Worm (Caenorhabditis elegans) whole organism, mixed stage, embryonic: ENCODE data around the gene ins-17.

Source experiments
- M03D4.4 ChIP-seq: sonication (generic microtip); optimal IDR thresholded peaks from 2 replicates; lab custom pipeline; 2017; ENCODE audit warnings: mild to moderate bottlenecking, missing genetic modification characterization, missing compliant biosample characterization
- bed-3 ChIP-seq: fragments of 200-800 bp; sonication (Bioruptor generic); optimal IDR thresholded peaks from 3 replicates; lab custom pipeline; 2018; ENCODE audit warnings: mild to moderate bottlenecking, missing genetic modification characterization, moderate library complexity, missing compliant biosample characterization
- ces-1 ChIP-seq: fragments of 150-350 bp; optimal IDR thresholded peaks from 2 replicates; lab custom pipeline; 2014; ENCODE audit warnings: missing biosample characterization, missing genetic modification reagents, missing genetic modification characterization
- ham-2 ChIP-seq: fragments of 200-800 bp; sonication (Bioruptor generic); optimal IDR thresholded peaks from 2 replicates; lab custom pipeline; 2018; ENCODE audit warnings: mild to moderate bottlenecking, missing genetic modification characterization, missing compliant biosample characterization
- hlh-1 ChIP-seq: fragments of 150-350 bp; optimal IDR thresholded peaks from 2 replicates; lab custom pipeline; 2014; ENCODE audit warnings: missing biosample characterization, missing genetic modification reagents, missing genetic modification characterization
- nhr-237 ChIP-seq: fragments of 150-350 bp; optimal IDR thresholded peaks from 2 replicates; lab custom pipeline; 2014; ENCODE audit warnings: missing biosample characterization, missing genetic modification characterization
- nhr-76 ChIP-seq: sonication (generic microtip); optimal IDR thresholded peaks from 2 replicates; lab custom pipeline; 2017; ENCODE audit warnings: missing biosample characterization, missing genetic modification characterization
- pha-4 ChIP-seq: fragments of 150-350 bp; optimal IDR thresholded peaks from 2 replicates; lab custom pipeline; 2018; ENCODE audit warnings: missing biosample characterization, missing genetic modification reagents, missing genetic modification characterization
- snpc-4 ChIP-seq: fragments of 150-350 bp; optimal IDR thresholded peaks from 2 replicates; lab custom pipeline; 2014; ENCODE audit warnings: missing biosample characterization, missing genetic modification characterization
- unc-39 ChIP-seq: fragments of 150-350 bp; optimal IDR thresholded peaks from 2 replicates; lab custom pipeline; 2014; ENCODE audit warnings: missing biosample characterization, missing genetic modification characterization
- unc-62 ChIP-seq: fragments of 150-350 bp; optimal IDR thresholded peaks from 2 replicates; lab custom pipeline; 2014; ENCODE audit warnings: missing biosample characterization, missing genetic modification reagents, missing genetic modification characterization

DNA sequence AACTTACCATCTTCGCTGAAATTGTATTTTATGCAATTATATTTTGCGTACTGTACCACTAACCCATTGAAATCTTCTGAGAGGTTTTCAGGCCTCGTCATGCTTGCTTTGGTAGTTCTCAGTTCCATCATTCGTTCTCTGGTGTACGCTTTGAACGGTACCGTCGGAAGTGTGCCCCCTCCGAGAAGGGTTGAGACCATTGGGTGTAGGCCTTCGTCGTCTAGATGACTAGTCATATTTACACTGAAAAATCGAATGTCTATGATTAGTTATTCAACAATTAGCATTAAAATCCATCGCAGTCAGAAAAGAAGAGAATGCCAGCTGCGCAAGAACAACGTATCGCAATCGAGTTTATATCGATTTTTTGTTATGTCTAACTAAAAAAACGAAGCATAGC is 2.5 kb downstream of the ins-17 start, which contains the start of gene ifet-1:
- no peak for TF ChIP-seq pha-4 (tag; lab: Kevin White, UChicago)
- no peak for TF ChIP-seq ces-1 (GFP tag; lab: Kevin White, UChicago)
- no peak for TF ChIP-seq nhr-237 (tag; lab: Kevin White, UChicago)
- TF ChIP-seq bed-3 (GFP tag; lab: Kevin White, UChicago): no peak
- no peak for TF ChIP-seq M03D4.4
- TF ChIP-seq hlh-1 (tag; lab: Kevin White, UChicago): no peak
- TF ChIP-seq nhr-76 (tag; lab: Kevin White, UChicago): no peak
- TF ChIP-seq snpc-4 (tag; lab: Kevin White, UChicago): no peak
- TF ChIP-seq ham-2 (GFP tag; lab: Kevin White, UChicago): no peak
- TF ChIP-seq unc-62: no peak
- TF ChIP-seq unc-39 (tag; lab: Kevin White, UChicago): no peak
